Worm (Caenorhabditis elegans) whole organism, mixed stage, embryonic: ENCODE data around the gene F52E10.2.
A peak's percentile ranks its signal among the peaks of the same experiment; 100 is the strongest.

Experiments used
- M03D4.4 ChIP-seq: sonication (generic microtip); optimal IDR thresholded peaks from 2 replicates; lab custom pipeline; 2017; ENCODE audit warnings: mild to moderate bottlenecking, missing genetic modification characterization, missing compliant biosample characterization
- bed-3 ChIP-seq: fragments of 200-800 bp; sonication (Bioruptor generic); optimal IDR thresholded peaks from 3 replicates; lab custom pipeline; 2018; ENCODE audit warnings: mild to moderate bottlenecking, missing genetic modification characterization, moderate library complexity, missing compliant biosample characterization
- ceh-39 ChIP-seq: fragments of 150-350 bp; optimal IDR thresholded peaks from 2 replicates; lab custom pipeline; 2014; ENCODE audit warnings: missing biosample characterization, missing genetic modification characterization
- ceh-43 ChIP-seq: fragments of 200-800 bp; sonication (Bioruptor generic); optimal IDR thresholded peaks from 2 replicates; lab custom pipeline; 2018; ENCODE audit warnings: mild to moderate bottlenecking, missing genetic modification characterization, moderate library complexity, missing compliant biosample characterization
- ceh-83 ChIP-seq: fragments of 200-800 bp; sonication (Bioruptor generic); optimal IDR thresholded peaks from 2 replicates; lab custom pipeline; 2018; ENCODE audit warnings: mild to moderate bottlenecking, missing genetic modification characterization, missing compliant biosample characterization
- ces-1 ChIP-seq: fragments of 150-350 bp; optimal IDR thresholded peaks from 2 replicates; lab custom pipeline; 2014; ENCODE audit warnings: missing biosample characterization, missing genetic modification reagents, missing genetic modification characterization
- cnd-1 ChIP-seq: fragments of 200-800 bp; sonication (Bioruptor generic); optimal IDR thresholded peaks from 2 replicates; lab custom pipeline; 2018; ENCODE audit warnings: mild to moderate bottlenecking, missing genetic modification characterization, missing compliant biosample characterization
- drap-1 ChIP-seq: fragments of 200-800 bp; sonication (Bioruptor generic); optimal IDR thresholded peaks from 3 replicates; lab custom pipeline; 2018; ENCODE audit warnings: mild to moderate bottlenecking, missing genetic modification characterization, missing compliant biosample characterization
- elt-1 ChIP-seq: sonication (generic microtip); optimal IDR thresholded peaks from 2 replicates; lab custom pipeline; 2017; ENCODE audit warnings: missing genetic modification characterization, mild to moderate bottlenecking, missing compliant biosample characterization, antibody characterized with exemption, moderate library complexity, borderline replicate concordance; ENCODE audit not compliant: insufficient read depth
- flh-1 ChIP-seq: fragments of 200-800 bp; sonication (Bioruptor generic); optimal IDR thresholded peaks from 2 replicates; lab custom pipeline; 2018; ENCODE audit warnings: mild to moderate bottlenecking, missing genetic modification characterization, moderate library complexity, missing compliant biosample characterization
- ham-2 ChIP-seq: fragments of 200-800 bp; sonication (Bioruptor generic); optimal IDR thresholded peaks from 2 replicates; lab custom pipeline; 2018; ENCODE audit warnings: mild to moderate bottlenecking, missing genetic modification characterization, missing compliant biosample characterization
- hlh-1 ChIP-seq: fragments of 150-350 bp; optimal IDR thresholded peaks from 2 replicates; lab custom pipeline; 2014; ENCODE audit warnings: missing biosample characterization, missing genetic modification reagents, missing genetic modification characterization
- lin-13 ChIP-seq: fragments of 150-350 bp; optimal IDR thresholded peaks from 2 replicates; lab custom pipeline; 2014; ENCODE audit warnings: missing biosample characterization, missing genetic modification characterization
- lin-32 ChIP-seq: fragments of 200-800 bp; sonication (Bioruptor generic); optimal IDR thresholded peaks from 2 replicates; lab custom pipeline; 2018; ENCODE audit warnings: mild to moderate bottlenecking, missing genetic modification characterization, missing compliant biosample characterization
- mab-5 ChIP-seq: fragments of 150-350 bp; optimal IDR thresholded peaks from 2 replicates; lab custom pipeline; 2014; ENCODE audit warnings: missing biosample characterization, missing genetic modification characterization
- mep-1 ChIP-seq: fragments of 150-350 bp; optimal IDR thresholded peaks from 2 replicates; lab custom pipeline; 2017; ENCODE audit warnings: missing biosample characterization, missing genetic modification reagents, missing genetic modification characterization, inconsistent platforms
- mls-2 ChIP-seq: sonication (generic microtip); optimal IDR thresholded peaks from 2 replicates; lab custom pipeline; 2016; ENCODE audit warnings: mild to moderate bottlenecking, missing genetic modification characterization, moderate library complexity, missing compliant biosample characterization
- nhr-12 ChIP-seq: fragments of 150-350 bp; optimal IDR thresholded peaks from 2 replicates; lab custom pipeline; 2014; ENCODE audit warnings: missing biosample characterization, missing genetic modification characterization
- nhr-2 ChIP-seq: fragments of 150-350 bp; optimal IDR thresholded peaks from 2 replicates; lab custom pipeline; 2014; ENCODE audit warnings: missing biosample characterization, missing genetic modification characterization
- nhr-237 ChIP-seq: fragments of 150-350 bp; optimal IDR thresholded peaks from 2 replicates; lab custom pipeline; 2014; ENCODE audit warnings: missing biosample characterization, missing genetic modification characterization
- nhr-28 ChIP-seq: fragments of 150-350 bp; optimal IDR thresholded peaks from 2 replicates; lab custom pipeline; 2014; ENCODE audit warnings: missing biosample characterization, missing genetic modification characterization
- nhr-76 ChIP-seq: sonication (generic microtip); optimal IDR thresholded peaks from 2 replicates; lab custom pipeline; 2017; ENCODE audit warnings: missing biosample characterization, missing genetic modification characterization
- pha-4 ChIP-seq: fragments of 150-350 bp; optimal IDR thresholded peaks from 2 replicates; lab custom pipeline; 2018; ENCODE audit warnings: missing biosample characterization, missing genetic modification reagents, missing genetic modification characterization
- sem-2 ChIP-seq: fragments of 200-800 bp; sonication (Bioruptor generic); optimal IDR thresholded peaks from 2 replicates; lab custom pipeline; 2018; ENCODE audit warnings: mild to moderate bottlenecking, missing genetic modification characterization, missing compliant biosample characterization
- snpc-4 ChIP-seq: fragments of 150-350 bp; optimal IDR thresholded peaks from 2 replicates; lab custom pipeline; 2014; ENCODE audit warnings: missing biosample characterization, missing genetic modification characterization
- sptf-1 ChIP-seq: sonication (generic microtip); optimal IDR thresholded peaks from 2 replicates; lab custom pipeline; 2017; ENCODE audit warnings: mild to moderate bottlenecking, missing genetic modification characterization, moderate library complexity, missing compliant biosample characterization
- tbx-8 ChIP-seq: fragments of 200-800 bp; sonication (Bioruptor generic); optimal IDR thresholded peaks from 2 replicates; lab custom pipeline; 2018; ENCODE audit warnings: mild to moderate bottlenecking, missing genetic modification characterization, moderate library complexity, missing compliant biosample characterization
- unc-120 ChIP-seq: sonication (generic microtip); optimal IDR thresholded peaks from 2 replicates; lab custom pipeline; 2017; ENCODE audit warnings: missing genetic modification characterization, missing compliant biosample characterization; ENCODE audit not compliant: poor library complexity, severe bottlenecking
- unc-39 ChIP-seq: fragments of 150-350 bp; optimal IDR thresholded peaks from 2 replicates; lab custom pipeline; 2014; ENCODE audit warnings: missing biosample characterization, missing genetic modification characterization
- unc-62 ChIP-seq: fragments of 150-350 bp; optimal IDR thresholded peaks from 2 replicates; lab custom pipeline; 2014; ENCODE audit warnings: missing biosample characterization, missing genetic modification reagents, missing genetic modification characterization
- zip-8 ChIP-seq: fragments of 150-350 bp; optimal IDR thresholded peaks from 2 replicates; lab custom pipeline; 2014; ENCODE audit warnings: missing biosample characterization, missing genetic modification characterization
- ztf-11 ChIP-seq: fragments of 150-350 bp; optimal IDR thresholded peaks from 2 replicates; lab custom pipeline; 2014; ENCODE audit warnings: missing biosample characterization, missing genetic modification characterization

Gene F52E10.2

DNA sequence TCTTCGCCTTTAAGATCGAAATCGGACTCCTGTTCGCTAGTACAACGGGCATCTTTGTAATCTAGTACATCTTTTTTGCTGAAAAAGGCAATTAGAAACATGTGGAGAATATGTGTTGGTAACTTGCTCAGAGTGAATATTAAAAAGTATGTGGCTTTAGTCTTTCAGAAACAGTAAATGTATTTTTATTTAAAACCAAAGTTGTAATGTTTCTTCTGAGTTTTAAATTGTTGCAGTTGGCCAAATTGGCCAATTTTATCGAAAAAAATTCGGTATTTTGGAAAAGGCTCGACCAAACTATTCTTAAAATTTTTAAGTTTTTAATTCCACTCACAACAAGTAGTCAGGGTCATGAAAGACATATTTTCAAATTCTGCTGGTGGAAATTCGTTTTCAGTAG lies at the start of gene F52E10.2:
Gene F52E10.2, minus strand, starts transcription at position 101 of the 400 bp plus-strand sequence.
- TF ChIP-seq M03D4.4 (tag; lab: Kevin White, UChicago) (no peak), unc-39 (tag; lab: Kevin White, UChicago) (no peak), ceh-39 (tag; lab: Kevin White, UChicago) (no peak), nhr-237 (tag; lab: Kevin White, UChicago) (no peak), elt-1 (tag; lab: Kevin White, UChicago) (no peak), nhr-2 (tag; lab: Kevin White, UChicago) (no peak), hlh-1 (tag; lab: Kevin White, UChicago) (no peak), drap-1 (GFP tag; lab: Kevin White, UChicago) (no peak), nhr-12 (tag; lab: Kevin White, UChicago) (no peak), unc-62 (no peak), nhr-28 (tag; lab: Kevin White, UChicago) (no peak), cnd-1 (tag; lab: Kevin White, UChicago) (no peak)

DNA sequence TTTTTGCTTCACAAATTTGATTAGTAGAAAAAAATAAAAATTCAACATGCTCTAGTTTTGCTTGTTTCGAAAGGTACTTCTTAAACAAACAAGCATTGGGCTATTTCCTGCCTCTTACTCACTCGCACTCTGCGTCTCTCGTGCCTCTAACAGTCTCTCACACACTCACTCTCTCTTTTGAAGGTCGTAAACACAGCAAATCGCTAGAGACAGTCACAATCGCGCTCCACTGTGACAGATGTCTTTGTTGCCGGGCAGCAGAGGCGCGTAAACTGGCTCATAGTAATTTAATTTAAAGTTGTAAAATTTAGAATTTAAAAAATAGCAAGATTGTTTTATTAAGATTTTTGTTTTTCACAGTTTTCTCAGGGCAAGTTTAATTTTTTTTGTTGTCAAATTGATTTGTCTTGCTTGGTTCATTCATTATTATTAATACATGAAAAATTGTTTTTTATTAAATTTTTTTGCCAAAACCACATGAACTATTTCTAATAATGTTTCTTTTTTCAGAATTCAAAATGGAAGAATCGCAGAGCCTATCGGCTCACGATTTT lies 49.0 kb upstream of the F52E10.2 start, which contains the start of gene taf-3:
Gene taf-3, plus strand, starts transcription at position 504 of the 554 bp plus-strand sequence.
- TF ChIP-seq unc-62, result peak; percentile 54
- no peak for TF ChIP-seq snpc-4 (tag; lab: Kevin White, UChicago)
- no peak for TF ChIP-seq mls-2
- TF ChIP-seq mep-1 (tag; lab: Kevin White, UChicago), result peak; percentile 74
- TF ChIP-seq hlh-1 (tag; lab: Kevin White, UChicago), result peak; percentile 71
- TF ChIP-seq ces-1, result peak; percentile 64
- TF ChIP-seq nhr-2 (tag; lab: Kevin White, UChicago), result peak; percentile 15
- no peak for TF ChIP-seq elt-1 (tag; lab: Kevin White, UChicago)
- TF ChIP-seq lin-32 (GFP tag; lab: Kevin White, UChicago), result no peak
- TF ChIP-seq sptf-1, result no peak
- TF ChIP-seq pha-4 (tag; lab: Kevin White, UChicago), result peak; percentile 94
- peak; percentile 56 for TF ChIP-seq ham-2 (GFP tag; lab: Kevin White, UChicago)
- no peak for TF ChIP-seq ceh-83
- TF ChIP-seq, all 35 proteins: peak for 7

DNA sequence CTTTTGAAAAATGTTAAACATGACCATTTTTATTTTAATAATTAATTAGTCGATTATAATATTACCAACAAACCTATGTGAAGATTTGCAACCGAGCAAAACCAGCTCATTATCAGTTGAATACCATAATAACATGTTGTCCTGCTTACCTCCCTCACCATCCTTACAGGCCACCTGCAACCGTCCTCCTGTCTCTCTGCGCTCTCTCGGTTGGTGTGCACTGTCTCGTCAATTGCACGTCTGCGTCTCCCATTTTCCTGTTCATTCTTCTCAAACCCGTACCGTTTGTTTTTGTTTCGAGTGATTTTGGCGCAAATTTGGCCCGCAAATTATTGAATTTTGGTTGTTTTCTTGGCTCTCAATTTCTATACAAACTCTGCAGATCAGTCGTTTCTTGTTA lies 48.4 kb upstream of the F52E10.2 start:
- TF ChIP-seq drap-1 (GFP tag; lab: Kevin White, UChicago) (no peak), ceh-83 (no peak), M03D4.4 (tag; lab: Kevin White, UChicago) (no peak), mls-2 (no peak), unc-39 (tag; lab: Kevin White, UChicago) (no peak), nhr-2 (tag; lab: Kevin White, UChicago) (no peak), nhr-12 (tag; lab: Kevin White, UChicago) (no peak), unc-120 (tag; lab: Kevin White, UChicago) (no peak)

DNA sequence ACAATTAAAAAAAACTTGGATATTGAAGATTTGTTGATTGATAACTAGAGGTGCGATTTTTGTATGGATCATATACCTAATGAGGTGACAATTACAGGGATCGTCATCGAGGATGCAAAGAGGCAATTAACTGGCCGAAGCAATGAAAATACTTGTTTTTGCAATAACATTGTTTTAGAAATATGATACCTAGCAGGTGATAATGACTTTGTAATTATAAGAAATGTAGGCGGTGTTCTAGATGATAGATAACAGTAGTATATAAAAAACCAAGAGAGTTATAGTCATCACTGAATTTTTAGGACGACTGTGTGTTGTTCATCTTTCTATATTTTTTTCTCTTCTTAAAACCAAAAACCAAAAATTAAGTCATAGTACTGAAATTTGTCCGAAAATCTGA lies 45.3 kb upstream of the F52E10.2 start, which contains the start of gene C11G6.2:
Gene C11G6.2, plus strand, starts transcription at position 301 of the 400 bp plus-strand sequence.
- TF ChIP-seq sptf-1 (no peak), M03D4.4 (tag; lab: Kevin White, UChicago) (no peak), lin-13 (tag; lab: Kevin White, UChicago) (no peak), flh-1 (GFP tag; lab: Kevin White, UChicago) (no peak), unc-62 (no peak), lin-32 (GFP tag; lab: Kevin White, UChicago) (no peak), pha-4 (tag; lab: Kevin White, UChicago) (no peak), mab-5 (tag; lab: Kevin White, UChicago) (no peak), nhr-12 (tag; lab: Kevin White, UChicago) (no peak), tbx-8 (GFP tag; lab: Kevin White, UChicago) (no peak), nhr-76 (no peak), ham-2 (GFP tag; lab: Kevin White, UChicago) (no peak), nhr-28 (tag; lab: Kevin White, UChicago) (no peak), ceh-43 (GFP tag; lab: Kevin White, UChicago) (no peak), bed-3 (no peak), mls-2 (no peak), ztf-11 (tag; lab: Kevin White, UChicago) (no peak), mep-1 (tag; lab: Kevin White, UChicago) (no peak)

DNA sequence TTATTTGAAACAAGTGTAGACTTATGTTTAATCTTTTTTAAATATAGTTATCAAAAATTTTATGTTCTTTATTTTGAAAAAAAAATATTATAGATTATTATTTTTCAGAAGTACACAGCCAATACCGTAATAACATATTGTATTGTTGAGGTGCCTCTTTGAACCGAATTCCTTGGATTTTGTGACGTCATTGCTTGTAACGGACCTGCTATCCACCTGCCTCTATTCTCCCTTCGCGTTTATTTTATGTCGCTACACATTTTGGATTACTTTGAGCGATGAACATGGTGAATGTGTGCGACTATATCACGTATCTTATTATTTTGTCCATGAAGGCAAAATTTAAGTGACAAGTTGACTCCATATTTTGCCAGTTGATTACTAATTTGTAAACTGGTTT lies 44.2 kb upstream of the F52E10.2 start:
- TF ChIP-seq nhr-237 (tag; lab: Kevin White, UChicago) (no peak), zip-8 (tag; lab: Kevin White, UChicago) (peak; percentile 8), sem-2 (GFP tag; lab: Kevin White, UChicago) (no peak), unc-120 (tag; lab: Kevin White, UChicago) (no peak), elt-1 (tag; lab: Kevin White, UChicago) (no peak)
